Worm (Caenorhabditis elegans) whole organism, young adult: ENCODE measurements around the gene fbxb-22.

ENCODE experiments used
- B0336.3 ChIP-seq: fragments of 200-800 bp; sonication (Bioruptor generic); IDR thresholded peaks from 2 replicates; pipeline ENCODE4 v1.3.6; 2022; ENCODE audit warnings: missing genetic modification characterization, missing compliant biosample characterization
- ceh-91 ChIP-seq: fragments of 200-800 bp; sonication (Bioruptor generic); IDR thresholded peaks from 2 replicates; pipeline ENCODE4 v1.3.6; 2022; ENCODE audit warnings: missing genetic modification reagents, missing genetic modification characterization, missing compliant biosample characterization
- ets-4 ChIP-seq: fragments of 200-800 bp; sonication (Bioruptor generic); optimal IDR thresholded peaks from 2 replicates; lab custom pipeline; 2018; ENCODE audit warnings: mild to moderate bottlenecking, missing genetic modification characterization, missing compliant biosample characterization
- lsy-27 ChIP-seq: sonication (generic microtip); optimal IDR thresholded peaks from 2 replicates; lab custom pipeline; 2017; ENCODE audit warnings: missing genetic modification characterization, mild to moderate bottlenecking, missing compliant biosample characterization, antibody characterized with exemption, missing genotype, borderline replicate concordance; ENCODE audit not compliant: insufficient read depth
- rec-8 ChIP-seq, 2 experiments: sonication (generic microtip); optimal IDR thresholded peaks; 2 replicates each; lab custom pipeline; 2016; ENCODE audit warnings: mild to moderate bottlenecking in 2 of 2, missing genetic modification characterization in 2 of 2, missing genetic modification reagents in 2 of 2, missing genotype in 2 of 2, missing biosample characterization in 1 of 2, missing compliant biosample characterization in 1 of 2, moderate library complexity in 1 of 2
- sea-2 ChIP-seq: fragments of 200-800 bp; sonication (Bioruptor generic); IDR thresholded peaks from 2 replicates; pipeline ENCODE4 v1.3.6; 2022; ENCODE audit warnings: missing genetic modification characterization, missing compliant biosample characterization
- snpc-4 ChIP-seq, 5 experiments: fragments of 150-350 bp in 1 of 5; sonication (generic microtip) in 4 of 5; optimal IDR thresholded peaks; 2 replicates each; lab custom pipeline; 2014 to 2018; ENCODE audit warnings: missing genetic modification characterization in 5 of 5, missing biosample characterization in 3 of 5, antibody characterized with exemption in 2 of 5, mild to moderate bottlenecking in 2 of 5, missing compliant biosample characterization in 2 of 5, missing genotype in 2 of 5, moderate library complexity in 2 of 5, missing genetic modification reagents in 1 of 5
- unc-130 ChIP-seq: sonication (generic microtip); optimal IDR thresholded peaks from 2 replicates; lab custom pipeline; 2016; ENCODE audit warnings: missing genetic modification reagents, missing genetic modification characterization, missing compliant biosample characterization

DNA sequence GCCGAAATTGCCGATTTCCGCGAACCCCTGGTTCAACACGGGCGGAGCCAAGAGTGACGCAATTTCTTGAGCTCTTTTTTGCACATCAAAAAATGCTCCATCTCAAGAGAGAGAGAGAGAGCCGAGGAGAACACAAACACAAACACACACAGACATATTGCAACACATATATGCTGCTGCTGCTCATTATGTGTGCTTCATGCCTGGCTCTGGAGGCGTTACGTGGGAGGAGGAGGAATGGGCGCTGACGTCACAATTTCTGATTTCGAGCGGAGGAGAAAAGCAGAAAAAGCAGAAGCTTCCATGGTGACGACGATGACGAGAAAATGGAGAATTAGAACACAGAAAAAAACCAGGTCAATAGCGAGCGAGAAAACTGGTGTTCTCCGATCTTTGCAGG is 47.5 kb downstream of the fbxb-22 start:
- TF ChIP-seq B0336.3 (GFP tag; lab: Robert Waterston, UW) (no peak), rec-8 (tag; optimal IDR thresholded peaks at IDR 0.05; lab: Kevin White, UChicago) (no peak), unc-130 (GFP tag; lab: Kevin White, UChicago) (no peak), ets-4 (no peak), sea-2 (no peak), snpc-4 (GFP tag; optimal IDR thresholded peaks at IDR 0.05; lab: Kevin White, UChicago) (no peak), snpc-4 (tag; optimal IDR thresholded peaks at IDR 0.05; lab: Kevin White, UChicago) (no peak), ceh-91 (GFP tag; lab: Robert Waterston, UW) (no peak), lsy-27 (tag; lab: Kevin White, UChicago) (no peak)
